Worm (Caenorhabditis elegans): Measurements from ENCODE around the gene F26C11.1.

ce11 chrII:9917904-9918303 lies 23.4 kb downstream of the F26C11.1 start, which contains the start of gene C05C10.8:
- no peak for TF ChIP-seq flt-1 (GFP tag; IDR thresholded peaks at IDR 0.05)
- no peak for TF ChIP-seq ztf-29 (GFP tag; IDR thresholded peaks at IDR 0.05)
- TF ChIP-seq tab-1 (GFP tag; IDR thresholded peaks at IDR 0.05), result no peak
- TF ChIP-seq klf-2 (GFP tag; conservative IDR thresholded peaks at IDR 0.05), result no peak

Data from whole organism, midembryonic.